Fruit fly (Drosophila melanogaster): ENCODE measurements around the gene CG32812.

DNA sequence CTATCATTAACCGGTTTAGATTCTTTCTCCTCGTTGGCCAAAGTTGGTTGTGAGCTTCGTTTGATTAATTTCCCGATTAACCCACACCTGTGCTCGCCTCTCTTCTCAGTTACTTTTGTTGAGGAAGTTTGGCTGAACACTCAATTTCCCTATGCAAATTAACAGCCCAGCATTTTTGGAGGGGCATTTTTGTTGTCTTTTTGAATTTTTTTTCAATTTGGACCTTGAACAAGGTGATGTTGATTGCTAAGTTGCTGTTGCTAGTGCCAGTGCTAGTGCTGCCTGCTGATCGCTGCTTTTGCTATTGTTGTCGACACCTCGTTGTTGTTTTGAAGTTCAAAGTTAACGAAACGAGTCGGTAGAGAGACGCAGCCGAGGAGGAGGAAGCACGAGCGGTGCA lies 19.5 kb upstream of the CG32812 start:
- TF ChIP-seq Eip75B (GFP tag; optimal IDR thresholded peaks at IDR 0.05) (no peak), fd85E (GFP tag; optimal IDR thresholded peaks at IDR 0.05) (no peak), svp (GFP tag) (no peak), Hr4 (GFP tag; optimal IDR thresholded peaks at IDR 0.05) (no peak), Sox15 (GFP tag; optimal IDR thresholded peaks at IDR 0.05) (no peak), CG7368 (GFP tag; optimal IDR thresholded peaks at IDR 0.05) (no peak), Blimp-1 (GFP tag; optimal IDR thresholded peaks at IDR 0.05) (no peak), Hr39 (GFP tag; optimal IDR thresholded peaks at IDR 0.05) (no peak), Ets96B (tag; optimal IDR thresholded peaks at IDR 0.05) (no peak), OdsH (GFP tag; optimal IDR thresholded peaks at IDR 0.05) (no peak), CG9139 (GFP tag; optimal IDR thresholded peaks at IDR 0.05) (no peak), achi (GFP tag; optimal IDR thresholded peaks at IDR 0.05) (no peak), CG4318 (GFP tag; optimal IDR thresholded peaks at IDR 0.05) (no peak), CG6854 (GFP tag; optimal IDR thresholded peaks at IDR 0.05) (no peak)

Data from whole organism, prepupa.